Worm (Caenorhabditis elegans) whole organism, L3 larva: ENCODE measurements around the gene fbxa-26.

Experiments
- ceh-82 ChIP-seq: fragments of 150-350 bp; optimal IDR thresholded peaks from 2 replicates; lab custom pipeline; 2014; ENCODE audit warnings: missing biosample characterization, missing genetic modification characterization
- nhr-237 ChIP-seq: fragments of 150-350 bp; optimal IDR thresholded peaks from 2 replicates; lab custom pipeline; 2014; ENCODE audit warnings: missing biosample characterization, missing genetic modification characterization
- pqm-1 ChIP-seq: fragments of 150-350 bp; optimal IDR thresholded peaks from 2 replicates; lab custom pipeline; 2017; ENCODE audit warnings: missing biosample characterization, missing genetic modification characterization, inconsistent platforms
- sea-2 ChIP-seq: fragments of 150-350 bp; sonication (generic microtip); optimal IDR thresholded peaks from 4 replicates; lab custom pipeline; 2014; ENCODE audit warnings: missing biosample characterization, missing genetic modification reagents, missing genetic modification characterization

- no peak for TF ChIP-seq pqm-1
- no peak for TF ChIP-seq ceh-82
- TF ChIP-seq sea-2 (GFP tag; lab: Kevin White, UChicago), result no peak
- TF ChIP-seq nhr-237 (tag; lab: Kevin White, UChicago), result no peak
These were observed 5.2 kb upstream of the fbxa-26 start, which contains the start of gene Y82E9BL.5 for ce11 chrIII:1347539-1347938.
